Worm (Caenorhabditis elegans): ENCODE results near the gene stg-2.
A peak's percentile ranks its signal among the peaks of the same experiment; 100 is the strongest.

The stg-2 gene

ce11 chrX:8674514-8674913 lies 30.8 kb upstream of the stg-2 start:
- no peak for TF ChIP-seq egl-27 (tag; optimal IDR thresholded peaks at IDR 0.05)
- TF ChIP-seq ctbp-1 (GFP tag; IDR thresholded peaks at IDR 0.05): no peak
- TF ChIP-seq skn-1 (tag; optimal IDR thresholded peaks at IDR 0.05): no peak
- TF ChIP-seq lin-29 (GFP tag; IDR thresholded peaks at IDR 0.05): no peak
- no peak for TF ChIP-seq ceh-82 (tag; optimal IDR thresholded peaks at IDR 0.05)
- no peak for TF ChIP-seq vab-7 (GFP tag; IDR thresholded peaks at IDR 0.05)
- no peak for TF ChIP-seq nhr-6 (tag; optimal IDR thresholded peaks at IDR 0.05)
- TF ChIP-seq madf-5 (GFP tag; IDR thresholded peaks at IDR 0.05): no peak
- TF ChIP-seq mdl-1 (tag; optimal IDR thresholded peaks at IDR 0.05): peak in 1 of 2 experiments; percentile 78
- no peak for TF ChIP-seq attf-4 (tag; optimal IDR thresholded peaks at IDR 0.05)
- TF ChIP-seq lir-3 (tag; optimal IDR thresholded peaks at IDR 0.05): no peak
- TF ChIP-seq daf-16 (GFP tag; optimal IDR thresholded peaks at IDR 0.05): no peak
- TF ChIP-seq daf-16 (tag; optimal IDR thresholded peaks at IDR 0.05): peak; percentile 88
- no peak for TF ChIP-seq R02D3.7 (tag; optimal IDR thresholded peaks at IDR 0.05)
- no peak for TF ChIP-seq ztf-7 (tag; optimal IDR thresholded peaks at IDR 0.05)
- no peak for TF ChIP-seq nhr-237 (tag; optimal IDR thresholded peaks at IDR 0.05)
- TF ChIP-seq nhr-28 (tag; optimal IDR thresholded peaks at IDR 0.05): peak; percentile 65
- no peak for TF ChIP-seq zfp-2 (tag; optimal IDR thresholded peaks at IDR 0.05)
- TF ChIP-seq ceh-28 (tag; optimal IDR thresholded peaks at IDR 0.05): no peak
- TF ChIP-seq ztf-11 (tag; optimal IDR thresholded peaks at IDR 0.05): no peak
- no peak for TF ChIP-seq unc-39 (tag; optimal IDR thresholded peaks at IDR 0.05)
- TF ChIP-seq F37D6.2 (tag; optimal IDR thresholded peaks at IDR 0.05): no peak
- TF ChIP-seq T20F7.1 (GFP tag; optimal IDR thresholded peaks at IDR 0.05): peak; percentile 14
- no peak for TF ChIP-seq Y105C5A.15 (GFP tag; IDR thresholded peaks at IDR 0.05)
- peak; percentile 12 for TF ChIP-seq mes-2 (tag; optimal IDR thresholded peaks at IDR 0.05; ENCODE audit: poor library complexity, severe bottlenecking)
- TF ChIP-seq mxl-2 (GFP tag; conservative IDR thresholded peaks at IDR 0.05): no peak
- TF ChIP-seq unc-62 (GFP tag; optimal IDR thresholded peaks at IDR 0.05 in 1 of 2): peak in 1 of 2 experiments; percentile 59
- TF ChIP-seq unc-62 (tag; optimal IDR thresholded peaks at IDR 0.05): no peak
- TF ChIP-seq nhr-41 (GFP tag; IDR thresholded peaks at IDR 0.05): no peak
- no peak for TF ChIP-seq lin-15B (tag; optimal IDR thresholded peaks at IDR 0.05)
- TF ChIP-seq dve-1 (tag; optimal IDR thresholded peaks at IDR 0.05; ENCODE audit: insufficient read depth): peak; percentile 93
- no peak for TF ChIP-seq zfp-3 (GFP tag; conservative IDR thresholded peaks at IDR 0.05)
- no peak for TF ChIP-seq sdz-12 (GFP tag; optimal IDR thresholded peaks at IDR 0.05)
- TF ChIP-seq fos-1 (tag; optimal IDR thresholded peaks at IDR 0.05): no peak
- no peak for TF ChIP-seq madf-9 (GFP tag; conservative IDR thresholded peaks at IDR 0.05)
- no peak for TF ChIP-seq hmg-1.1 (GFP tag; IDR thresholded peaks at IDR 0.05)
- no peak for TF ChIP-seq jun-1 (tag; optimal IDR thresholded peaks at IDR 0.05)
- no peak for TF ChIP-seq set-16 (GFP tag; IDR thresholded peaks at IDR 0.05)
- no peak for TF ChIP-seq dmd-9 (GFP tag; IDR thresholded peaks at IDR 0.05)
- TF ChIP-seq daf-19 (GFP tag; conservative IDR thresholded peaks at IDR 0.05): no peak
- no peak for TF ChIP-seq ZK546.5 (tag; optimal IDR thresholded peaks at IDR 0.05)
- no peak for TF ChIP-seq ama-1 (optimal IDR thresholded peaks at IDR 0.05)
- TF ChIP-seq Y48G9A.11 (GFP tag; IDR thresholded peaks at IDR 0.05): no peak
- TF ChIP-seq cey-2 (tag; optimal IDR thresholded peaks at IDR 0.05; ENCODE audit: borderline replicate concordance, insufficient read depth): no peak
- peak; percentile 44; the same call in 1 of the 2 replicates for TF ChIP-seq mdt-29 (GFP tag; IDR thresholded peaks at IDR 0.05)
- no peak for TF ChIP-seq lin-39 (tag; optimal IDR thresholded peaks at IDR 0.05)
- peak; percentile 72 for TF ChIP-seq mxl-3 (GFP tag; optimal IDR thresholded peaks at IDR 0.05)
- peak; percentile 29 for TF ChIP-seq pqm-1 (tag; optimal IDR thresholded peaks at IDR 0.05)
- no peak for TF ChIP-seq duxl-1 (tag; optimal IDR thresholded peaks at IDR 0.05; ENCODE audit: poor library complexity)
- no peak for TF ChIP-seq tag-97 (GFP tag; IDR thresholded peaks at IDR 0.05)
- TF ChIP-seq snpc-4 (tag; optimal IDR thresholded peaks at IDR 0.05): no peak
- TF ChIP-seq dpl-1 (GFP tag; optimal IDR thresholded peaks at IDR 0.05): peak; percentile 10
- TF ChIP-seq hif-1 (tag; optimal IDR thresholded peaks at IDR 0.05): no peak

Data from whole organism, L4 larva.